Worm (Caenorhabditis elegans) whole organism, young adult: ENCODE data around the gene W03F8.4.

Experiments used
- B0035.1 ChIP-seq: sonication (generic microtip); optimal IDR thresholded peaks from 2 replicates; lab custom pipeline; 2016; ENCODE audit warnings: missing genetic modification characterization, mild to moderate bottlenecking, missing compliant biosample characterization, missing genotype, missing genetic modification reagents
- dpl-1 ChIP-seq: fragments of 150-350 bp; optimal IDR thresholded peaks from 2 replicates; lab custom pipeline; 2014; ENCODE audit warnings: missing biosample characterization, missing genetic modification reagents, missing genetic modification characterization
- efl-1 ChIP-seq: fragments of 150-350 bp; optimal IDR thresholded peaks from 2 replicates; lab custom pipeline; 2014; ENCODE audit warnings: missing biosample characterization, missing genetic modification reagents, missing genetic modification characterization
- egl-44 ChIP-seq: fragments of 200-800 bp; sonication (Bioruptor generic); IDR thresholded peaks from 2 replicates; pipeline ENCODE4 v1.3.6; 2022; ENCODE audit warnings: missing genetic modification reagents, missing genetic modification characterization, missing compliant biosample characterization
- ekl-4 ChIP-seq: fragments of 200-800 bp; sonication (Bioruptor generic); IDR thresholded peaks from 2 replicates; pipeline ENCODE4 v1.3.6; 2022; ENCODE audit warnings: missing genetic modification reagents, missing genetic modification characterization, missing compliant biosample characterization
- let-526 ChIP-seq: fragments of 200-800 bp; sonication (Bioruptor generic); IDR thresholded peaks from 2 replicates; pipeline ENCODE4 v1.3.6; 2022; ENCODE audit warnings: missing genetic modification reagents, missing genetic modification characterization, missing compliant biosample characterization
- lir-1 ChIP-seq: fragments of 200-800 bp; sonication (Bioruptor generic); conservative IDR thresholded peaks from 2 replicates; pipeline ENCODE4 v1.3.6; 2022; ENCODE audit warnings: missing genetic modification reagents, missing genetic modification characterization, missing compliant biosample characterization
- pha-4 ChIP-seq: fragments of 150-350 bp; sonication (generic microtip); optimal IDR thresholded peaks from 2 replicates; lab custom pipeline; 2014; ENCODE audit warnings: missing biosample characterization, missing genetic modification reagents, missing genetic modification characterization
- rpc-1 ChIP-seq, 2 experiments: fragments of 150-350 bp in 1 of 2; sonication (generic microtip) in 1 of 2; optimal IDR thresholded peaks; 2 replicates each; lab custom pipeline; 2014 to 2018; ENCODE audit warnings: missing biosample characterization in 1 of 2, missing genetic modification characterization in 1 of 2, missing genetic modification reagents in 1 of 2, missing genotype in 1 of 2
- ztf-18 ChIP-seq: sonication (generic microtip); optimal IDR thresholded peaks from 2 replicates; lab custom pipeline; 2016; ENCODE audit warnings: missing genotype, mild to moderate bottlenecking, missing genetic modification characterization, missing compliant biosample characterization

DNA sequence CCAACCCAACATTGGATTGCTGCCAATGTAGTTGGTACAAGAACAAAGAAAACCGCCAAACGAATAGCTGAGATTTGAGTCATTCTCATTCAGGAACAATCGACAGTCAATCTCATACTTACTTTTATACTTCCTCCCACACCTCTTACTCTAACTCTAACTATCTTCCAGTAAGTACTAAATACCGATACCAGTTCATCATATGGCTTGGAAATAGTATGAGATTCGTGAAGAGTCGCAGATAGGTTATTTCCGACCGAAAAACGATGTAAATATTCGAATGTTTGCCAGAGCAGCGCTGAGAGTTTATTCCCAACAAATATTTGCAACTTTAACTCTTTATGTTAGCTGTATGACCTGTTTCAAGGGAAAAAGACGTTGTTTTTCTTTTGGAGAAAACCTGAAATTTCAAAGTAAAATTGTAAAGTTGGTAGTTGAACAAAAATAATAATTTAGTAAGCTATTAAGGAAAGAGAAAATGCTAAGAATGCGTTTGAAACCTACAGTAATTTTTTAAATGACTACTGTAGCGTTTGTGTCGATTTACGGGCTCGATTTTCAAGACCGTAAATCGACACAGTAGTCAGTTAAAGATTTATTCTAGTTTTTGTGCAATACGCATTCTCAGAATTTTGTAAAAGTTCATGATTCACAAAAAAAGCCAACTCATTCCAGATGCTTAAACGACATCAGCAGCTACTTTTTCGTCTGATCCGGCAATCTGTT, 2.7 kb downstream of the W03F8.4 start, which contains the start of the genes W03F8.6 and mtrf-1L:
- TF ChIP-seq dpl-1 (GFP tag; lab: Kevin White, UChicago) (no peak), ekl-4 (GFP tag; lab: Robert Waterston, UW) (no peak), efl-1 (GFP tag; lab: Kevin White, UChicago) (no peak), ztf-18 (tag; lab: Kevin White, UChicago) (no peak), egl-44 (GFP tag; lab: Robert Waterston, UW) (no peak), rpc-1 (optimal IDR thresholded peaks at IDR 0.05; lab: Kevin White, UChicago) (no peak), rpc-1 (tag; optimal IDR thresholded peaks at IDR 0.05; lab: Kevin White, UChicago) (no peak), let-526 (GFP tag; lab: Robert Waterston, UW) (no peak), B0035.1 (no peak), pha-4 (no peak), lir-1 (GFP tag; lab: Robert Waterston, UW) (no peak)
